Fruit fly (Drosophila melanogaster): ENCODE results near the gene Pgant6.

The Pgant6 gene

DNA sequence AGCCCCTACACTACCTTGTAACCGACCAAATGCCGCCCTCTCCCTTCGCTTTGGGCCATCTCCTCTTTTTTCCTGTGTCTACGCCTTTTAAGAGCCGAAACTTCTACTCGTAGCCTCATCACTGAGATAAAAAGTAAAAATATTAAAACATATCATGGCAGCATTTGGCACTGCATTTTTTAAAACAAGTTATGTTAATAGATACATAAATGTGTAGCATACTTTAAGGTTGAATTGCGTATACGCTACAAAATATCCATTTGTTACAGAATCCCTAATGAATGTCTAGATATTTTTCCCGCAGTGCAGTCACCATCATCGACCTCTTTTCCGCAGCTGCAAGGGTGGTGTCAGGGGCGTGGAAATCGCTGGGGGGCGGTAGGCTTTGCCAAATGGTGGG is 40.9 kb downstream of the Pgant6 start (continued):
- TF ChIP-seq ash1 (GFP tag; optimal IDR thresholded peaks at IDR 0.05) (no peak), CG7556 (GFP tag; optimal IDR thresholded peaks at IDR 0.05) (peak; percentile 56), pho (GFP tag; optimal IDR thresholded peaks at IDR 0.05) (no peak), kah (GFP tag; optimal IDR thresholded peaks at IDR 0.05) (no peak), HLH3B (GFP tag; IDR thresholded peaks at IDR 0.05) (no peak), CG7745 (tag; optimal IDR thresholded peaks at IDR 0.05) (no peak), CG13296 (GFP tag; optimal IDR thresholded peaks at IDR 0.05) (no peak), Med (GFP tag) (peak; percentile 83), nerfin-2 (GFP tag; IDR thresholded peaks at IDR 0.05; ENCODE audit: partially characterized antibody) (no peak), Mrtf (GFP tag; IDR thresholded peaks at IDR 0.05) (no peak), run (tag; optimal IDR thresholded peaks at IDR 0.05) (no peak), CG2678 (tag; optimal IDR thresholded peaks at IDR 0.05) (peak; percentile 68), eve (GFP tag; optimal IDR thresholded peaks at IDR 0.05) (no peak), sd (tag; optimal IDR thresholded peaks at IDR 0.05) (no peak), Doc3 (GFP tag; IDR thresholded peaks at IDR 0.05; ENCODE audit: partially characterized antibody) (no peak), sens-2 (GFP tag; IDR thresholded peaks at IDR 0.05) (no peak), Nf-YB (GFP tag; optimal IDR thresholded peaks at IDR 0.05) (no peak), Nf-YA (GFP tag; IDR thresholded peaks at IDR 0.05) (0 out of 2 replicates have a peak, but pooled peaks have one; percentile 29), grn (GFP tag; optimal IDR thresholded peaks at IDR 0.05) (no peak), sisA (GFP tag; IDR thresholded peaks at IDR 0.05) (peak; percentile 49; the same call in 1 of the 2 replicates), CG1832 (GFP tag; optimal IDR thresholded peaks at IDR 0.05) (no peak), cas (GFP tag; IDR thresholded peaks at IDR 0.05) (no peak), CTCF (GFP tag; optimal IDR thresholded peaks at IDR 0.05) (no peak), Scr (GFP tag; IDR thresholded peaks at IDR 0.05; ENCODE audit: partially characterized antibody) (no peak), CG6791 (GFP tag; IDR thresholded peaks at IDR 0.05; ENCODE audit: partially characterized antibody) (no peak), cad (GFP tag; optimal IDR thresholded peaks at IDR 0.05) (no peak), Sry-β (GFP tag; optimal IDR thresholded peaks at IDR 0.05) (no peak), CG30403 (GFP tag; optimal IDR thresholded peaks at IDR 0.05) (peak; percentile 52), CG12659 (GFP tag; optimal IDR thresholded peaks at IDR 0.05) (no peak), lilli (GFP tag; optimal IDR thresholded peaks at IDR 0.05) (peak; percentile 31), CG11456 (GFP tag; IDR thresholded peaks at IDR 0.05) (no peak), CG8478 (optimal IDR thresholded peaks at IDR 0.05) (no peak), CG3065 (GFP tag; optimal IDR thresholded peaks at IDR 0.05) (no peak), lov (optimal IDR thresholded peaks at IDR 0.05) (no peak), lov (GFP tag; IDR thresholded peaks at IDR 0.05) (no peak), gcm (GFP tag; optimal IDR thresholded peaks at IDR 0.05) (no peak), Taf1 (GFP tag; IDR thresholded peaks at IDR 0.05) (no peak; the same call in 1 of the 2 replicates), ap (GFP tag; IDR thresholded peaks at IDR 0.05) (no peak), CG6813 (GFP tag; optimal IDR thresholded peaks at IDR 0.05) (no peak), Hand (GFP tag; optimal IDR thresholded peaks at IDR 0.05) (no peak), CG1024 (GFP tag; IDR thresholded peaks at IDR 0.05) (peak; percentile 7; the same call in 1 of the 2 replicates), pum (GFP tag; optimal IDR thresholded peaks at IDR 0.05) (no peak), ind (GFP tag; optimal IDR thresholded peaks at IDR 0.05) (peak; percentile 44), Stat92E (GFP tag; optimal IDR thresholded peaks at IDR 0.05) (no peak), hth (optimal IDR thresholded peaks at IDR 0.05) (no peak), E2f1 (GFP tag; IDR thresholded peaks at IDR 0.05) (peak; percentile 52), caup (GFP tag; optimal IDR thresholded peaks at IDR 0.05; ENCODE audit: severe bottlenecking) (no peak), CG4820 (GFP tag; optimal IDR thresholded peaks at IDR 0.05) (peak; percentile 24), CG4424 (GFP tag; optimal IDR thresholded peaks at IDR 0.05) (no peak), CG12391 (tag; optimal IDR thresholded peaks at IDR 0.05) (peak; percentile 48), Camta (GFP tag; optimal IDR thresholded peaks at IDR 0.05) (peak; percentile 8), CG12219 (GFP tag; optimal IDR thresholded peaks at IDR 0.05) (no peak), insv (GFP tag; optimal IDR thresholded peaks at IDR 0.05) (no peak)

Data from whole organism, embryonic.